Worm (Caenorhabditis elegans) whole organism, midembryonic: ENCODE data around the gene C44H4.4.

Source experiments
- klf-2 ChIP-seq: fragments of 200-800 bp; sonication (Bioruptor generic); conservative IDR thresholded peaks from 2 replicates; pipeline ENCODE4 v1.3.6; 2022; ENCODE audit warnings: missing genetic modification reagents, missing genetic modification characterization, missing compliant biosample characterization
- ztf-29 ChIP-seq: fragments of 200-800 bp; sonication (Bioruptor generic); IDR thresholded peaks from 2 replicates; pipeline ENCODE4 v1.3.6; 2022; ENCODE audit warnings: missing genetic modification reagents, missing genetic modification characterization, missing compliant biosample characterization

- TF ChIP-seq ztf-29 (GFP tag; lab: Robert Waterston, UW), result no peak
- no peak for TF ChIP-seq klf-2 (GFP tag; lab: Robert Waterston, UW)
These were observed 30.9 kb downstream of the C44H4.4 start, which contains the start of gene nhr-3 for ce11 chrX:14557936-14558554.
